Worm (Caenorhabditis elegans) whole organism, early embryonic: ENCODE data around the gene aqp-1.

Experiments
- F13C5.2 ChIP-seq: sonication (generic microtip); optimal IDR thresholded peaks from 2 replicates; lab custom pipeline; 2017; ENCODE audit warnings: mild to moderate bottlenecking, missing genetic modification characterization, inconsistent platforms, missing compliant biosample characterization
- ceh-13 ChIP-seq: fragments of 200-800 bp; sonication (Bioruptor generic); optimal IDR thresholded peaks from 2 replicates; lab custom pipeline; 2018; ENCODE audit warnings: mild to moderate bottlenecking, missing genetic modification characterization, missing compliant biosample characterization
- ets-7 ChIP-seq: sonication (generic microtip); optimal IDR thresholded peaks from 2 replicates; lab custom pipeline; 2016; ENCODE audit warnings: missing genotype, missing genetic modification characterization, missing compliant biosample characterization
- flt-1 ChIP-seq: fragments of 200-800 bp; sonication (Bioruptor generic); IDR thresholded peaks from 2 replicates; pipeline ENCODE4 v1.3.6; 2022; ENCODE audit warnings: missing genetic modification characterization, missing compliant biosample characterization
- hnd-1 ChIP-seq: sonication (generic microtip); optimal IDR thresholded peaks from 2 replicates; lab custom pipeline; 2016; ENCODE audit warnings: missing genetic modification characterization, missing compliant biosample characterization
- scrt-1 ChIP-seq: fragments of 200-800 bp; sonication (Bioruptor generic); IDR thresholded peaks from 2 replicates; pipeline ENCODE4 v1.3.6; 2022; ENCODE audit warnings: missing genetic modification characterization, missing compliant biosample characterization
- sea-1 ChIP-seq: fragments of 200-800 bp; sonication (Bioruptor generic); conservative IDR thresholded peaks from 2 replicates; pipeline ENCODE4 v1.3.6; 2022; ENCODE audit warnings: missing genetic modification characterization, missing compliant biosample characterization
- tbx-37 ChIP-seq: fragments of 200-800 bp; sonication (Bioruptor generic); conservative IDR thresholded peaks from 2 replicates; pipeline ENCODE4 v1.3.6; 2022; ENCODE audit warnings: missing genetic modification reagents, missing genetic modification characterization, missing compliant biosample characterization

DNA sequence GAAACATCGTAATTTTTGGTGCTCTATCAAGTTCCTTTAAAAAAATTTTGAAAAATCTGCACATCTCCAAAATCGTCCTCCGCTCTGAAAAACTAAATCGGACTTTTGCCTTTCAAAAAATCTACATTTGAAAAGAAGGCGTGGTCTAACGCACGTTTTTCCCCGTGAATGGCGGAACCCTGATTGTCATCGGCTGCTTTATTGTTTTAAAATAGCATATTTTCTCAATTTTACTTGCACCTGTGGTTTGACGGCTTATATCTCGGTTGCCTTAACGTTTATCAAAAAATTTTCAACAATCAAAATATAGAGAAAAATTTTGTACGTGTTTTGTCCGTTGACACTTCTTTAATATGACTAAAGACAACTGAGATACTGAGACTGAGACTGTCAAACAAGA lies 6.2 kb downstream of the aqp-1 start:
- TF ChIP-seq hnd-1 (tag; lab: Kevin White, UChicago) (no peak), flt-1 (GFP tag; lab: Robert Waterston, UW) (no peak), tbx-37 (GFP tag; lab: Robert Waterston, UW) (no peak), scrt-1 (no peak), ceh-13 (GFP tag; lab: Kevin White, UChicago) (no peak), F13C5.2 (tag; lab: Kevin White, UChicago) (no peak), ets-7 (no peak), sea-1 (GFP tag; lab: Robert Waterston, UW) (no peak)
